Worm (Caenorhabditis elegans): ENCODE measurements around the gene srd-7.
A peak's percentile ranks its signal among the peaks of the same experiment; 100 is the strongest.

srd-7 gene

DNA sequence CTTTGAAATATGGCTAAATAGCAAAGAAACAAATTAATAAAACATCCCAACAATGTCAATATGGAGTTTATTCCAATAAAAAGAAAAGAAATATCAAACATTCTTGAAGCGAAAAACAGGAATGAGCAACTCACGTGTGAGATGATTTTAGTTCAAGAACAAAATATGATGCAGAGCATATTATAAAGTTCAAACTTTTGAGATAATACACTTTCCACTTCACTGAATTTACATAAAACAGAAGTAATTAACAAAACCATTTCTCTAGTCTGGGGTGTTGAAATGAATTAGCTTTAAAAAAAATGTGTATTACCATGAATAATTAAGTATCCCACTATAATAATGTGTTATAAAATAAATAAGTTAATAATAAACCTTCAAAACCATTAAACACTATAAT, at the start of gene srd-7:
TSS of gene srd-7 (minus strand) at position 101 of the 400 bp plus-strand sequence.
- TF ChIP-seq nhr-237 (tag; optimal IDR thresholded peaks at IDR 0.05) (no peak), efl-1 (optimal IDR thresholded peaks at IDR 0.05) (no peak), efl-1 (GFP tag; optimal IDR thresholded peaks at IDR 0.05 in 1 of 2) (peak in 1 of 2 experiments; percentile 29)

DNA sequence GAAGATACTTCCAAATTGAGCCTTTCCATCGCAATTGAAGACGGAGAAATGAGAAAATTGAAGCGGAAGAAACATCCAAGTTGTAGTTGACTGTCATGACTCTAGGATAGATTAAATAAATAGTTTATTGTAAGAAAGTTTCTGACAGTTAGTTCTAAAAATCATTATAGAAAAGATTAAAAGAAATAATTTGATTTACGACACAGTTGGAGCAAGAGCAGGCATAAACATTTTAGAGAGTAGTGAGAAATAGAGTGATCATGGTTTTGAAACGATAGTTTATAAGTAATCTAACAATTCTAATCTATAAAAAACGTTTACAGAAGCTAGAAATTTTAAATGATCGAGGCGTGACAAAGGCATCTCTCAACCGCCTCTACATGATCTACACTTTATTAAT, 45.5 kb upstream of the srd-7 start, which contains the start of gene best-15:
TSS of gene best-15 (minus strand) at position 101 of the 400 bp plus-strand sequence.
- no peak for TF ChIP-seq unc-98 (GFP tag; IDR thresholded peaks at IDR 0.05)

DNA sequence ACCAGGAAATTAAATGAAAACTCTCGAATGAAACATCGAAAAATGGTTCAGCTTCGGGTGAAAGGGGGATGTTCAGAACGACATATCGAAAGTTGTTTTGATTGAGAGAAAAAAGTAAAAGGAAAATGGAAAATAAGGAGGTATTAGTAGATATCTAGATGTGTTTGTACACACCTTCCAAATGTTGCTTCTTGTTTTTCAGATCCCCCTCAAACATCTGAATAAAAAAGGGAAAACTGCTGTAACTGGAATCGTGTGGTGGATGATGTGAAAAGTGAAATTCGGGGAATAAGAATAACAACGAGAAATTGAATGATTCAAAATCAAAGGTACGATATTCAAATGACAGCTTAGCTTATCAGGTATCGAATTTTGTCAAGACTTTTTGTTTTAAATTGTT, 41.4 kb upstream of the srd-7 start, which contains the start of gene npax-3:
TSS of gene npax-3 (minus strand) at position 101 of the 400 bp plus-strand sequence.
- TF ChIP-seq nhr-76 (tag; optimal IDR thresholded peaks at IDR 0.05) (no peak), ces-1 (GFP tag; optimal IDR thresholded peaks at IDR 0.05) (no peak), alr-1 (tag; optimal IDR thresholded peaks at IDR 0.05; ENCODE audit: borderline replicate concordance) (no peak), nhr-28 (tag; optimal IDR thresholded peaks at IDR 0.05) (no peak), C34B4.2 (tag; optimal IDR thresholded peaks at IDR 0.05) (no peak), aha-1 (tag; optimal IDR thresholded peaks at IDR 0.05) (no peak), fkh-10 (GFP tag; optimal IDR thresholded peaks at IDR 0.05) (no peak), elt-2 (tag; optimal IDR thresholded peaks at IDR 0.05) (no peak), nhr-71 (tag; optimal IDR thresholded peaks at IDR 0.05) (no peak), lin-35 (GFP tag; optimal IDR thresholded peaks at IDR 0.05) (no peak), efl-1 (optimal IDR thresholded peaks at IDR 0.05) (no peak), efl-1 (GFP tag; optimal IDR thresholded peaks at IDR 0.05 in 1 of 2) (no peak), pqm-1 (tag; optimal IDR thresholded peaks at IDR 0.05) (no peak), ceh-8 (GFP tag; optimal IDR thresholded peaks at IDR 0.05) (no peak), ceh-82 (tag; optimal IDR thresholded peaks at IDR 0.05) (no peak)

DNA sequence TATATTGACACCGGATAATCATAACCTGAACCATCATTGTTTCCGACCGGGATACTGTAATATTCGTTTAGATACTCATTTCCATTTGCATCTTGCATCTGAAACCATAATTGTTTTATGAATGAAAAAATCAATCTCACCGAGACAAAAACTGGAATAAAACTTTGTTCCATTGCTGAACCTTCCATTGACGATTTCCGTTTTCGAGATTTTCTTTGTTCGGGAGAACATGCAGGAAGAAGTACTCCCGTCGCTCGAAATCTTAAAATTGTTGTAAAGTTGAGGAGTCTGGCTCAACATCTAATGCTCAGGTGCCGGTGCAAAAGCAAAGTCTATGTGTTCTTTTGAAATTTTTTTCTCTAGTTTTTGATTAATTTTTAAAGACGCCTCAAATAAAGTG, 39.4 kb upstream of the srd-7 start:
- TF ChIP-seq vab-15 (tag; optimal IDR thresholded peaks at IDR 0.05) = no peak
- TF ChIP-seq snpc-4 (tag; optimal IDR thresholded peaks at IDR 0.05) = no peak
- TF ChIP-seq mab-9 (GFP tag; IDR thresholded peaks at IDR 0.05) = no peak
- TF ChIP-seq Y116A8C.19 (tag; optimal IDR thresholded peaks at IDR 0.05; ENCODE audit: borderline replicate concordance) = no peak
- no peak for TF ChIP-seq ceh-88 (GFP tag; IDR thresholded peaks at IDR 0.05)
- TF ChIP-seq hlh-4 (tag; optimal IDR thresholded peaks at IDR 0.05) = no peak
- TF ChIP-seq unc-30 (tag; optimal IDR thresholded peaks at IDR 0.05) = no peak
- TF ChIP-seq nhr-85 (tag) = no peak
- TF ChIP-seq sptf-1 (tag; optimal IDR thresholded peaks at IDR 0.05) = no peak
- TF ChIP-seq hlh-17 (GFP tag; optimal IDR thresholded peaks at IDR 0.05; ENCODE audit: borderline replicate concordance) = no peak
- TF ChIP-seq snu-23 (GFP tag; optimal IDR thresholded peaks at IDR 0.05) = no peak
- no peak for TF ChIP-seq lin-14 (GFP tag; optimal IDR thresholded peaks at IDR 0.05)
- no peak for TF ChIP-seq ceh-82 (tag; optimal IDR thresholded peaks at IDR 0.05)
- TF ChIP-seq grh-1 (GFP tag; IDR thresholded peaks at IDR 0.05) = no peak
- no peak for TF ChIP-seq ama-1 (optimal IDR thresholded peaks at IDR 0.05)
- TF ChIP-seq skn-1 (tag; optimal IDR thresholded peaks at IDR 0.05) = no peak
- TF ChIP-seq ets-5 (GFP tag; IDR thresholded peaks at IDR 0.05) = no peak
- TF ChIP-seq lin-13 (GFP tag; optimal IDR thresholded peaks at IDR 0.05) = no peak
- TF ChIP-seq aly-2 (tag; optimal IDR thresholded peaks at IDR 0.05) = no peak

DNA sequence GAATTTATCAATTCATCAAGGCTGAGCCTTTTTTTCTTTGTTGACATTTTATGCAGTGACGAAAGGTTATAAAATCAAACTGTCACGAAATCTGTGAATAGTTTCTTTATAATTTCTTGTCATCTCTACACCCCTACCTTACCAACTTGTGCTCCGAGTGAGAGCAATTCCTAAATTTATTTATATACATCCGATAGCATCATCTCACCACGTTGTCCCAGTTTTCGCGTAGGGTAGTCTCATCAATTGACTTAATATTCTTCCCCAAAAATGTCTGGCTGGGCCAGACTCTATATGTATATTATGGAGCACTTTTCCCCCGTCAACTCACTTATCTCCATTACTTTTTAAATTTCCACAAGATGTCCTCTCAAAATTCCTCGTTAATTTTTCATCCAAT, 38.8 kb upstream of the srd-7 start:
- TF ChIP-seq ztf-11 (tag; optimal IDR thresholded peaks at IDR 0.05) (no peak), jun-1 (tag; optimal IDR thresholded peaks at IDR 0.05) (no peak), egl-13 (tag; optimal IDR thresholded peaks at IDR 0.05) (no peak), lin-15B (tag; optimal IDR thresholded peaks at IDR 0.05) (no peak), lsy-2 (tag; optimal IDR thresholded peaks at IDR 0.05) (no peak), skn-1 (tag; optimal IDR thresholded peaks at IDR 0.05) (no peak), efl-1 (optimal IDR thresholded peaks at IDR 0.05) (no peak), efl-1 (GFP tag; optimal IDR thresholded peaks at IDR 0.05 in 1 of 2) (no peak), lin-39 (tag; optimal IDR thresholded peaks at IDR 0.05) (no peak), nhr-85 (tag) (no peak), hlh-4 (tag; optimal IDR thresholded peaks at IDR 0.05) (no peak), nhr-237 (tag; optimal IDR thresholded peaks at IDR 0.05) (no peak), fkh-10 (GFP tag; optimal IDR thresholded peaks at IDR 0.05) (no peak), swsn-7 (tag; optimal IDR thresholded peaks at IDR 0.05) (no peak)

Measured in whole organism, L1 larva.